Fruit fly (Drosophila melanogaster) whole organism, prepupa: ENCODE measurements around the gene Zmynd8.

Experiments used
- CG8632 ChIP-seq: fragments of 200-800 bp; sonication (Bioruptor generic); optimal IDR thresholded peaks from 3 replicates; lab custom pipeline; 2016; ENCODE audit warnings: missing biosample characterization, missing genetic modification characterization
- Ets21C ChIP-seq: fragments of 200-800 bp; sonication (Bioruptor generic); optimal IDR thresholded peaks from 3 replicates; lab custom pipeline; 2016; ENCODE audit warnings: missing biosample characterization, missing genetic modification characterization
- OdsH ChIP-seq: fragments of 200-800 bp; sonication (Bioruptor generic); optimal IDR thresholded peaks from 3 replicates; lab custom pipeline; 2016; ENCODE audit warnings: missing biosample characterization, missing genetic modification characterization
- fd85E ChIP-seq: fragments of 200-800 bp; sonication (Bioruptor generic); optimal IDR thresholded peaks from 3 replicates; lab custom pipeline; 2016; ENCODE audit warnings: missing biosample characterization, missing genetic modification characterization
- net ChIP-seq: fragments of 200-800 bp; sonication (Bioruptor generic); optimal IDR thresholded peaks from 3 replicates; lab custom pipeline; 2016; ENCODE audit warnings: missing biosample characterization, missing genetic modification characterization
- pdm3 ChIP-seq: fragments of 200-800 bp; sonication (Bioruptor generic); optimal IDR thresholded peaks from 3 replicates; lab custom pipeline; 2016; ENCODE audit warnings: missing biosample characterization, missing genetic modification characterization
- spab ChIP-seq: fragments of 200-800 bp; sonication (Bioruptor generic); optimal IDR thresholded peaks from 2 replicates; lab custom pipeline; 2017; ENCODE audit warnings: missing biosample characterization, mild to moderate bottlenecking, missing genetic modification characterization, missing genetic modification reagents

- peak; percentile 79 for TF ChIP-seq net (GFP tag; lab: Kevin White, UChicago)
- peak; percentile 56 for TF ChIP-seq fd85E (GFP tag; lab: Kevin White, UChicago)
- TF ChIP-seq Ets21C (GFP tag; lab: Kevin White, UChicago) = peak; percentile 84
- TF ChIP-seq pdm3 (GFP tag; lab: Kevin White, UChicago) = peak; percentile 87
- peak; percentile 79 for TF ChIP-seq CG8632 (GFP tag; lab: Kevin White, UChicago)
- peak; percentile 73 for TF ChIP-seq spab
- peak; percentile 88 for TF ChIP-seq OdsH (GFP tag; lab: Kevin White, UChicago)
Observed at dm6 chr3R:31717299-31718167, 48.3 kb downstream of the Zmynd8 start.
